Worm (Caenorhabditis elegans): ENCODE results near the gene F35A5.1.

DNA sequence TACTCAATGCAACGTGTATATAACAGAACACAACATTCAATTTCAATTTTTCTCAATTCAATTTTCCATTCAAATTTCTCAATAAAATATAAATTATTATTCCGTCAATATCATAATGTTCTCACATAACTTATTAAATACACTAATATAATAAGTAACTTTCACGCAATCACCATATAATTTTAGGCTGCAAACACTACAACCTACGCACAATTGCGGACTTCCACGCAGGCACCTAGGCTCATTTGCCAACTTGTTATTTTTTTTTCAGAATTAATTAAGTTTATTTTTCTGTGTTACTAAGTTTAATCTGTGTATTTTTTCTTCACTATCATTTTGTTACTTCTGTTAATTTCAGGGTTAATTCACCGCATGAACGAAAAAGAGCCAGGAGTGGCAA lies 34.9 kb upstream of the F35A5.1 start, which contains the start of gene F47B7.2:
- TF ChIP-seq ceh-100 (GFP tag; IDR thresholded peaks at IDR 0.05) (no peak), hrde-1 (tag; optimal IDR thresholded peaks at IDR 0.05; ENCODE audit: borderline replicate concordance) (no peak), unc-130 (GFP tag; optimal IDR thresholded peaks at IDR 0.05) (no peak), ztf-6 (GFP tag; IDR thresholded peaks at IDR 0.05) (no peak), ama-1 (optimal IDR thresholded peaks at IDR 0.05) (no peak), ama-1 (GFP tag; optimal IDR thresholded peaks at IDR 0.05) (no peak), nhr-80 (tag; optimal IDR thresholded peaks at IDR 0.05) (no peak)
